Fruit fly (Drosophila melanogaster) whole organism, prepupa: ENCODE measurements around the gene fend.

Source experiments
- CG10631 ChIP-seq: fragments of 200-800 bp; sonication (Bioruptor generic); optimal IDR thresholded peaks from 2 replicates; lab custom pipeline; 2016; ENCODE audit warnings: missing biosample characterization, missing genetic modification characterization
- CG10669 ChIP-seq: fragments of 200-800 bp; sonication (Bioruptor generic); optimal IDR thresholded peaks from 3 replicates; lab custom pipeline; 2018; ENCODE audit warnings: missing biosample characterization, mild to moderate bottlenecking, missing genetic modification characterization, moderate library complexity
- CG11294 ChIP-seq: fragments of 200-800 bp; sonication (Bioruptor generic); IDR thresholded peaks from 2 replicates; pipeline ENCODE4 v1.3.6; 2022; ENCODE audit warnings: missing biosample characterization, missing genetic modification characterization
- CG11762 ChIP-seq: fragments of 200-800 bp; sonication (Bioruptor generic); optimal IDR thresholded peaks from 3 replicates; lab custom pipeline; 2016; ENCODE audit warnings: missing biosample characterization, missing genetic modification characterization; ENCODE audit not compliant: insufficient read depth
- CG11902 ChIP-seq: fragments of 200-800 bp; sonication (Bioruptor generic); optimal IDR thresholded peaks from 3 replicates; lab custom pipeline; 2016; ENCODE audit warnings: missing biosample characterization, missing genetic modification characterization
- CG15336 ChIP-seq: fragments of 200-800 bp; sonication (Bioruptor generic); IDR thresholded peaks from 2 replicates; pipeline ENCODE4 v1.3.6; 2022; ENCODE audit warnings: missing biosample characterization, missing genetic modification characterization
- CG1621 ChIP-seq: fragments of 200-800 bp; sonication (Bioruptor generic); optimal IDR thresholded peaks from 3 replicates; lab custom pipeline; 2018; ENCODE audit warnings: missing biosample characterization, mild to moderate bottlenecking, missing genetic modification characterization
- CG16779 ChIP-seq: fragments of 200-800 bp; sonication (Bioruptor generic); optimal IDR thresholded peaks from 3 replicates; lab custom pipeline; 2017; ENCODE audit warnings: missing biosample characterization, mild to moderate bottlenecking, missing genetic modification characterization
- CG31627 ChIP-seq: fragments of 200-800 bp; sonication (Bioruptor generic); optimal IDR thresholded peaks from 3 replicates; lab custom pipeline; 2016; ENCODE audit warnings: missing biosample characterization, missing genetic modification characterization
- CG32006 ChIP-seq: fragments of 200-800 bp; sonication (Bioruptor generic); optimal IDR thresholded peaks from 3 replicates; lab custom pipeline; 2017; ENCODE audit warnings: missing biosample characterization, mild to moderate bottlenecking, missing genetic modification characterization
- CG34406 ChIP-seq: fragments of 200-800 bp; sonication (Bioruptor generic); optimal IDR thresholded peaks from 3 replicates; lab custom pipeline; 2016; ENCODE audit warnings: missing biosample characterization, missing genetic modification characterization
- CG3919 ChIP-seq: fragments of 200-800 bp; sonication (Bioruptor generic); optimal IDR thresholded peaks from 3 replicates; lab custom pipeline; 2016; ENCODE audit warnings: missing biosample characterization, missing genetic modification characterization
- CG4318 ChIP-seq: fragments of 200-800 bp; sonication (Bioruptor generic); optimal IDR thresholded peaks from 3 replicates; lab custom pipeline; 2017; ENCODE audit warnings: missing biosample characterization, mild to moderate bottlenecking, missing genetic modification characterization
- CG6163 ChIP-seq: fragments of 200-800 bp; sonication (Bioruptor generic); IDR thresholded peaks from 3 replicates; pipeline ENCODE4 v1.3.6; 2022; ENCODE audit warnings: missing biosample characterization, missing genetic modification characterization
- CG6792 ChIP-seq: fragments of 200-800 bp; sonication (Bioruptor generic); optimal IDR thresholded peaks from 3 replicates; lab custom pipeline; 2016; ENCODE audit warnings: missing biosample characterization, missing genetic modification characterization
- CG6808 ChIP-seq: fragments of 200-800 bp; sonication (Bioruptor generic); optimal IDR thresholded peaks from 3 replicates; lab custom pipeline; 2017; ENCODE audit warnings: missing biosample characterization, missing genetic modification characterization, mild to moderate bottlenecking, moderate library complexity, missing genetic modification reagents
- CG6854 ChIP-seq: fragments of 200-800 bp; sonication (Bioruptor generic); optimal IDR thresholded peaks from 2 replicates; lab custom pipeline; 2017; ENCODE audit warnings: missing biosample characterization, mild to moderate bottlenecking, missing genetic modification characterization
- CG7368 ChIP-seq: fragments of 200-800 bp; sonication (Bioruptor generic); optimal IDR thresholded peaks from 3 replicates; lab custom pipeline; 2016; ENCODE audit warnings: missing biosample characterization, missing genetic modification characterization
- CG8119 ChIP-seq: fragments of 200-800 bp; sonication (Bioruptor generic); IDR thresholded peaks from 3 replicates; pipeline ENCODE4 v1.3.6; 2022; ENCODE audit warnings: missing biosample characterization, missing genetic modification characterization
- CG8319 ChIP-seq: fragments of 200-800 bp; sonication (Bioruptor generic); optimal IDR thresholded peaks from 3 replicates; lab custom pipeline; 2016; ENCODE audit warnings: missing biosample characterization, missing genetic modification characterization
- Eip75B ChIP-seq: fragments of 200-800 bp; sonication (Bioruptor generic); optimal IDR thresholded peaks from 3 replicates; lab custom pipeline; 2016; ENCODE audit warnings: missing biosample characterization, missing genetic modification characterization
- Eip78C ChIP-seq: fragments of 200-800 bp; sonication (Bioruptor generic); peaks from one replicate; lab custom pipeline; 2016; ENCODE audit warnings: missing biosample characterization, missing genetic modification characterization
- Eip93F ChIP-seq: fragments of 200-800 bp; sonication (Bioruptor generic); optimal IDR thresholded peaks from 2 replicates; lab custom pipeline; 2016; ENCODE audit warnings: missing biosample characterization, mild to moderate bottlenecking, missing genetic modification characterization
- Ets96B ChIP-seq: fragments of 200-800 bp; optimal IDR thresholded peaks from 2 replicates; lab custom pipeline; 2019; ENCODE audit warnings: missing biosample characterization, mild to moderate bottlenecking, missing genetic modification characterization, moderate library complexity
- Hr4 ChIP-seq: fragments of 200-800 bp; sonication (Bioruptor generic); optimal IDR thresholded peaks from 3 replicates; lab custom pipeline; 2016; ENCODE audit warnings: missing biosample characterization, missing genetic modification characterization
- Lpt ChIP-seq: fragments of 200-800 bp; sonication (Bioruptor generic); optimal IDR thresholded peaks from 3 replicates; lab custom pipeline; 2016; ENCODE audit warnings: missing biosample characterization, missing genetic modification characterization
- Smox ChIP-seq: fragments of 200-800 bp; sonication (Bioruptor generic); optimal IDR thresholded peaks from 3 replicates; lab custom pipeline; 2016; ENCODE audit warnings: missing biosample characterization, missing genetic modification characterization
- Sox14 ChIP-seq: fragments of 200-800 bp; sonication (Bioruptor generic); optimal IDR thresholded peaks from 3 replicates; lab custom pipeline; 2016; ENCODE audit warnings: missing biosample characterization, missing genetic modification characterization
- Sox15 ChIP-seq: fragments of 200-800 bp; sonication (Bioruptor generic); optimal IDR thresholded peaks from 3 replicates; lab custom pipeline; 2016; ENCODE audit warnings: missing biosample characterization, missing genetic modification characterization
- achi ChIP-seq: fragments of 200-800 bp; sonication (Bioruptor generic); optimal IDR thresholded peaks from 3 replicates; lab custom pipeline; 2016; ENCODE audit warnings: missing biosample characterization, missing genetic modification characterization
- acj6 ChIP-seq: fragments of 200-800 bp; sonication (Bioruptor generic); optimal IDR thresholded peaks from 3 replicates; lab custom pipeline; 2016; ENCODE audit warnings: missing biosample characterization, missing genetic modification characterization
- cyc ChIP-seq: fragments of 200-800 bp; sonication (Bioruptor generic); optimal IDR thresholded peaks from 3 replicates; lab custom pipeline; 2016; ENCODE audit warnings: missing biosample characterization, missing genetic modification characterization
- dac ChIP-seq: fragments of 200-800 bp; sonication (Bioruptor generic); optimal IDR thresholded peaks from 2 replicates; lab custom pipeline; 2017; ENCODE audit warnings: missing biosample characterization, mild to moderate bottlenecking, missing genetic modification characterization
- dsx ChIP-seq: fragments of 200-800 bp; optimal IDR thresholded peaks from 3 replicates; lab custom pipeline; 2019; ENCODE audit warnings: missing biosample characterization, mild to moderate bottlenecking, missing genetic modification characterization, moderate library complexity; ENCODE audit not compliant: poor library complexity, severe bottlenecking
- eg ChIP-seq: fragments of 200-800 bp; sonication (Bioruptor generic); IDR thresholded peaks from 3 replicates; pipeline ENCODE4 v1.3.6; 2022; ENCODE audit warnings: missing biosample characterization, missing genetic modification characterization
- esn ChIP-seq: fragments of 200-800 bp; sonication (Bioruptor generic); optimal IDR thresholded peaks from 2 replicates; lab custom pipeline; 2016; ENCODE audit warnings: missing biosample characterization, mild to moderate bottlenecking, missing genetic modification characterization, moderate library complexity
- fd85E ChIP-seq: fragments of 200-800 bp; sonication (Bioruptor generic); optimal IDR thresholded peaks from 3 replicates; lab custom pipeline; 2016; ENCODE audit warnings: missing biosample characterization, missing genetic modification characterization
- fkh ChIP-seq: fragments of 200-800 bp; sonication (Bioruptor generic); optimal IDR thresholded peaks from 3 replicates; lab custom pipeline; 2017; ENCODE audit warnings: missing biosample characterization, mild to moderate bottlenecking, missing genetic modification characterization, moderate library complexity
- lz ChIP-seq: fragments of 200-800 bp; sonication (Bioruptor generic); optimal IDR thresholded peaks from 3 replicates; lab custom pipeline; 2016; ENCODE audit warnings: missing biosample characterization, missing genetic modification characterization
- net ChIP-seq: fragments of 200-800 bp; sonication (Bioruptor generic); optimal IDR thresholded peaks from 3 replicates; lab custom pipeline; 2016; ENCODE audit warnings: missing biosample characterization, missing genetic modification characterization
- salr ChIP-seq, 2 experiments: fragments of 200-800 bp; sonication (Bioruptor generic); optimal IDR thresholded peaks; 3 replicates each; lab custom pipeline; 2016 to 2018; ENCODE audit warnings: missing biosample characterization in 2 of 2, missing genetic modification characterization in 2 of 2, mild to moderate bottlenecking in 1 of 2
- spab ChIP-seq: fragments of 200-800 bp; sonication (Bioruptor generic); optimal IDR thresholded peaks from 2 replicates; lab custom pipeline; 2017; ENCODE audit warnings: missing biosample characterization, mild to moderate bottlenecking, missing genetic modification characterization, missing genetic modification reagents
- ss ChIP-seq, 2 experiments: fragments of 200-800 bp; sonication (Bioruptor generic); optimal IDR thresholded peaks; 2 replicates in 1 of 2; 3 replicates in 1 of 2; lab custom pipeline; 2017 to 2018; ENCODE audit warnings: mild to moderate bottlenecking in 2 of 2, missing biosample characterization in 2 of 2, missing genetic modification characterization in 2 of 2, moderate library complexity in 1 of 2
- svp ChIP-seq: fragments of 200-800 bp; sonication (Bioruptor generic); peaks from one replicate; lab custom pipeline; 2016; ENCODE audit warnings: missing biosample characterization, missing genetic modification characterization
- topi ChIP-seq: fragments of 200-800 bp; sonication (Bioruptor generic); optimal IDR thresholded peaks from 3 replicates; lab custom pipeline; 2016; ENCODE audit warnings: missing biosample characterization, missing genetic modification characterization
- vri ChIP-seq: fragments of 200-800 bp; sonication (Bioruptor generic); optimal IDR thresholded peaks from 3 replicates; lab custom pipeline; 2016; ENCODE audit warnings: missing biosample characterization, mild to moderate bottlenecking, missing genetic modification characterization

fend gene

dm6 chrX:9155134-9155533 is 20.2 kb upstream of the fend start (continued):
- TF ChIP-seq Hr4 (GFP tag; lab: Kevin White, UChicago): peak; percentile 74
- TF ChIP-seq Sox15 (GFP tag; lab: Kevin White, UChicago): peak; percentile 12
- TF ChIP-seq CG7368 (GFP tag; lab: Kevin White, UChicago): peak; percentile 71
- peak; percentile 38 for TF ChIP-seq Lpt (GFP tag; lab: Kevin White, UChicago)
- no peak for TF ChIP-seq dac
- no peak for TF ChIP-seq Eip93F (GFP tag; lab: Kevin White, UChicago)
- TF ChIP-seq CG11294: no peak
- TF ChIP-seq spab (GFP tag; lab: Kevin White, UChicago): peak; percentile 66
- TF ChIP-seq CG6854 (GFP tag; lab: Kevin White, UChicago): peak; percentile 20
- TF ChIP-seq achi (GFP tag; lab: Kevin White, UChicago): peak; percentile 59
- peak; percentile 57; the same call in 2 of the 3 replicates for TF ChIP-seq CG6163 (GFP tag; lab: Robert Waterston, UW)
- TF ChIP-seq acj6 (GFP tag; lab: Kevin White, UChicago): peak; percentile 63
- peak; percentile 83 for TF ChIP-seq CG6808 (GFP tag; lab: Kevin White, UChicago)
- TF ChIP-seq Ets96B (tag; lab: Kevin White, UChicago): peak; percentile 76
- no peak for TF ChIP-seq vri
- peak; percentile 74 for TF ChIP-seq CG3919
- peak; percentile 46 for TF ChIP-seq CG8319 (GFP tag; lab: Kevin White, UChicago)
- TF ChIP-seq CG31627 (GFP tag; lab: Kevin White, UChicago): peak; percentile 60
- peak; percentile 51 for TF ChIP-seq dsx (GFP tag; lab: Kevin White, UChicago)
- no peak for TF ChIP-seq CG4318
- TF ChIP-seq fd85E (GFP tag; lab: Kevin White, UChicago): no peak
- TF ChIP-seq CG34406: peak; percentile 30
- TF ChIP-seq ss (GFP tag; optimal IDR thresholded peaks at IDR 0.05; lab: Kevin White, UChicago): peak; percentile 70 to 72

- peak; percentile 65 for TF ChIP-seq CG15336
- no peak for TF ChIP-seq svp (GFP tag; lab: Kevin White, UChicago)
- TF ChIP-seq CG11762: peak; percentile 9
- peak; percentile 49 for TF ChIP-seq esn (GFP tag; lab: Kevin White, UChicago)
- TF ChIP-seq CG6854 (GFP tag; lab: Kevin White, UChicago): peak; percentile 22
- no peak for TF ChIP-seq CG10669 (GFP tag; lab: Kevin White, UChicago)
- peak; percentile 59 to 73 for TF ChIP-seq ss (GFP tag; optimal IDR thresholded peaks at IDR 0.05; lab: Kevin White, UChicago)
- TF ChIP-seq achi (GFP tag; lab: Kevin White, UChicago): peak; percentile 28
- peak; percentile 29 for TF ChIP-seq net (GFP tag; lab: Kevin White, UChicago)
- TF ChIP-seq dac: peak; percentile 44
- no peak for TF ChIP-seq CG6808 (GFP tag; lab: Kevin White, UChicago)
- TF ChIP-seq Smox (GFP tag; lab: Kevin White, UChicago): peak; percentile 28
- TF ChIP-seq Lpt (GFP tag; lab: Kevin White, UChicago): peak; percentile 85
- TF ChIP-seq Ets96B (tag; lab: Kevin White, UChicago): no peak
- TF ChIP-seq CG32006 (GFP tag; lab: Kevin White, UChicago): peak; percentile 42
- peak; percentile 92 for TF ChIP-seq fkh (GFP tag; lab: Kevin White, UChicago)
- peak; percentile 24 for TF ChIP-seq topi (GFP tag; lab: Kevin White, UChicago)
- peak; percentile 83 for TF ChIP-seq vri
- TF ChIP-seq eg (GFP tag; lab: Robert Waterston, UW): peak; percentile 72; the same call in 2 of the 3 replicates
- no peak for TF ChIP-seq salr (GFP tag; optimal IDR thresholded peaks at IDR 0.05; lab: Kevin White, UChicago)
- TF ChIP-seq CG11902: no peak
- peak; percentile 5 for TF ChIP-seq acj6 (GFP tag; lab: Kevin White, UChicago)
- no peak for TF ChIP-seq CG10631
- TF ChIP-seq CG6792 (GFP tag; lab: Kevin White, UChicago): peak; percentile 2
- peak; percentile 30 for TF ChIP-seq lz (GFP tag; lab: Kevin White, UChicago)
- peak; percentile 64; the same call in 1 of the 3 replicates for TF ChIP-seq CG6163 (GFP tag; lab: Robert Waterston, UW)
- TF ChIP-seq CG16779 (tag; lab: Kevin White, UChicago): peak; percentile 53
- peak; percentile 80 for TF ChIP-seq Eip78C (GFP tag; lab: Kevin White, UChicago)
- TF ChIP-seq CG3919: peak; percentile 33
- peak; percentile 21 for TF ChIP-seq Eip75B (GFP tag; lab: Kevin White, UChicago)
- TF ChIP-seq cyc (GFP tag; lab: Kevin White, UChicago): peak; percentile 37
- TF ChIP-seq Sox14 (GFP tag; lab: Kevin White, UChicago): peak; percentile 61
- peak; percentile 63 for TF ChIP-seq CG8119 (GFP tag; lab: Robert Waterston, UW)
- TF ChIP-seq dsx (GFP tag; lab: Kevin White, UChicago): peak; percentile 4
- peak; percentile 47 for TF ChIP-seq CG1621
Measured at dm6 chrX:9152127-9152598, 17.3 kb upstream of the fend start.
